Fruit fly (Drosophila melanogaster): ENCODE results near the gene CG5909.

- peak; percentile 43 for TF ChIP-seq Crg-1 (GFP tag; optimal IDR thresholded peaks at IDR 0.05)
- peak; percentile 76 for TF ChIP-seq bab1 (GFP tag; optimal IDR thresholded peaks at IDR 0.05)
- TF ChIP-seq cic (GFP tag; optimal IDR thresholded peaks at IDR 0.05): no peak
These were observed 8.6 kb upstream of the CG5909 start for dm6 chr3R:27152129-27152968.

All from whole organism, adult.